Fruit fly (Drosophila melanogaster) whole organism, prepupa: ENCODE data around the gene CG7627.
A peak's percentile ranks its signal among the peaks of the same experiment; 100 is the strongest.

ENCODE experiments used
- Blimp-1 ChIP-seq: fragments of 200-800 bp; sonication (Bioruptor generic); optimal IDR thresholded peaks from 3 replicates; lab custom pipeline; 2017; ENCODE audit warnings: missing biosample characterization, missing genetic modification characterization, mild to moderate bottlenecking, moderate library complexity, missing genetic modification reagents
- CG10631 ChIP-seq: fragments of 200-800 bp; sonication (Bioruptor generic); optimal IDR thresholded peaks from 2 replicates; lab custom pipeline; 2016; ENCODE audit warnings: missing biosample characterization, missing genetic modification characterization
- CG10669 ChIP-seq: fragments of 200-800 bp; sonication (Bioruptor generic); optimal IDR thresholded peaks from 3 replicates; lab custom pipeline; 2018; ENCODE audit warnings: missing biosample characterization, mild to moderate bottlenecking, missing genetic modification characterization, moderate library complexity
- CG11294 ChIP-seq: fragments of 200-800 bp; sonication (Bioruptor generic); IDR thresholded peaks from 2 replicates; pipeline ENCODE4 v1.3.6; 2022; ENCODE audit warnings: missing biosample characterization, missing genetic modification characterization
- CG11762 ChIP-seq: fragments of 200-800 bp; sonication (Bioruptor generic); optimal IDR thresholded peaks from 3 replicates; lab custom pipeline; 2016; ENCODE audit warnings: missing biosample characterization, missing genetic modification characterization; ENCODE audit not compliant: insufficient read depth
- CG11902 ChIP-seq: fragments of 200-800 bp; sonication (Bioruptor generic); optimal IDR thresholded peaks from 3 replicates; lab custom pipeline; 2016; ENCODE audit warnings: missing biosample characterization, missing genetic modification characterization
- CG15336 ChIP-seq: fragments of 200-800 bp; sonication (Bioruptor generic); IDR thresholded peaks from 2 replicates; pipeline ENCODE4 v1.3.6; 2022; ENCODE audit warnings: missing biosample characterization, missing genetic modification characterization
- CG16779 ChIP-seq: fragments of 200-800 bp; sonication (Bioruptor generic); optimal IDR thresholded peaks from 3 replicates; lab custom pipeline; 2017; ENCODE audit warnings: missing biosample characterization, mild to moderate bottlenecking, missing genetic modification characterization
- CG3032 ChIP-seq: fragments of 200-800 bp; optimal IDR thresholded peaks from 2 replicates; lab custom pipeline; 2019; ENCODE audit warnings: missing biosample characterization, mild to moderate bottlenecking, missing genetic modification characterization, moderate library complexity
- CG32006 ChIP-seq: fragments of 200-800 bp; sonication (Bioruptor generic); optimal IDR thresholded peaks from 3 replicates; lab custom pipeline; 2017; ENCODE audit warnings: missing biosample characterization, mild to moderate bottlenecking, missing genetic modification characterization
- CG34406 ChIP-seq: fragments of 200-800 bp; sonication (Bioruptor generic); optimal IDR thresholded peaks from 3 replicates; lab custom pipeline; 2016; ENCODE audit warnings: missing biosample characterization, missing genetic modification characterization
- CG4318 ChIP-seq: fragments of 200-800 bp; sonication (Bioruptor generic); optimal IDR thresholded peaks from 3 replicates; lab custom pipeline; 2017; ENCODE audit warnings: missing biosample characterization, mild to moderate bottlenecking, missing genetic modification characterization
- CG6163 ChIP-seq: fragments of 200-800 bp; sonication (Bioruptor generic); IDR thresholded peaks from 3 replicates; pipeline ENCODE4 v1.3.6; 2022; ENCODE audit warnings: missing biosample characterization, missing genetic modification characterization
- CG6276 ChIP-seq: fragments of 200-800 bp; sonication (Bioruptor generic); optimal IDR thresholded peaks from 2 replicates; lab custom pipeline; 2017; ENCODE audit warnings: missing biosample characterization, mild to moderate bottlenecking, missing genetic modification characterization
- CG6792 ChIP-seq: fragments of 200-800 bp; sonication (Bioruptor generic); optimal IDR thresholded peaks from 3 replicates; lab custom pipeline; 2016; ENCODE audit warnings: missing biosample characterization, missing genetic modification characterization
- CG6808 ChIP-seq: fragments of 200-800 bp; sonication (Bioruptor generic); optimal IDR thresholded peaks from 3 replicates; lab custom pipeline; 2017; ENCODE audit warnings: missing biosample characterization, missing genetic modification characterization, mild to moderate bottlenecking, moderate library complexity, missing genetic modification reagents
- CG6854 ChIP-seq: fragments of 200-800 bp; sonication (Bioruptor generic); optimal IDR thresholded peaks from 2 replicates; lab custom pipeline; 2017; ENCODE audit warnings: missing biosample characterization, mild to moderate bottlenecking, missing genetic modification characterization
- CG7368 ChIP-seq: fragments of 200-800 bp; sonication (Bioruptor generic); optimal IDR thresholded peaks from 3 replicates; lab custom pipeline; 2016; ENCODE audit warnings: missing biosample characterization, missing genetic modification characterization
- CG8119 ChIP-seq: fragments of 200-800 bp; sonication (Bioruptor generic); IDR thresholded peaks from 3 replicates; pipeline ENCODE4 v1.3.6; 2022; ENCODE audit warnings: missing biosample characterization, missing genetic modification characterization
- CG9139 ChIP-seq: fragments of 200-800 bp; sonication (Bioruptor generic); optimal IDR thresholded peaks from 3 replicates; lab custom pipeline; 2017; ENCODE audit warnings: missing biosample characterization, mild to moderate bottlenecking, missing genetic modification characterization
- Eip75B ChIP-seq: fragments of 200-800 bp; sonication (Bioruptor generic); optimal IDR thresholded peaks from 3 replicates; lab custom pipeline; 2016; ENCODE audit warnings: missing biosample characterization, missing genetic modification characterization
- Ets21C ChIP-seq: fragments of 200-800 bp; sonication (Bioruptor generic); optimal IDR thresholded peaks from 3 replicates; lab custom pipeline; 2016; ENCODE audit warnings: missing biosample characterization, missing genetic modification characterization
- Ets96B ChIP-seq: fragments of 200-800 bp; optimal IDR thresholded peaks from 2 replicates; lab custom pipeline; 2019; ENCODE audit warnings: missing biosample characterization, mild to moderate bottlenecking, missing genetic modification characterization, moderate library complexity
- Gug ChIP-seq: fragments of 200-800 bp; sonication (Bioruptor generic); IDR thresholded peaks from 2 replicates; pipeline ENCODE4 v1.3.6; 2022; ENCODE audit warnings: missing biosample characterization, missing genetic modification characterization
- Hr38 ChIP-seq: sonication (Bioruptor generic); optimal IDR thresholded peaks from 2 replicates; lab custom pipeline; 2016; ENCODE audit warnings: missing biosample characterization, missing genetic modification characterization
- Hr39 ChIP-seq: fragments of 200-800 bp; sonication (Bioruptor generic); optimal IDR thresholded peaks from 2 replicates; lab custom pipeline; 2016; ENCODE audit warnings: missing biosample characterization, missing genetic modification characterization
- Hr4 ChIP-seq: fragments of 200-800 bp; sonication (Bioruptor generic); optimal IDR thresholded peaks from 3 replicates; lab custom pipeline; 2016; ENCODE audit warnings: missing biosample characterization, missing genetic modification characterization
- Lpt ChIP-seq: fragments of 200-800 bp; sonication (Bioruptor generic); optimal IDR thresholded peaks from 3 replicates; lab custom pipeline; 2016; ENCODE audit warnings: missing biosample characterization, missing genetic modification characterization
- OdsH ChIP-seq: fragments of 200-800 bp; sonication (Bioruptor generic); optimal IDR thresholded peaks from 3 replicates; lab custom pipeline; 2016; ENCODE audit warnings: missing biosample characterization, missing genetic modification characterization
- Smox ChIP-seq: fragments of 200-800 bp; sonication (Bioruptor generic); optimal IDR thresholded peaks from 3 replicates; lab custom pipeline; 2016; ENCODE audit warnings: missing biosample characterization, missing genetic modification characterization
- Sox14 ChIP-seq: fragments of 200-800 bp; sonication (Bioruptor generic); optimal IDR thresholded peaks from 3 replicates; lab custom pipeline; 2016; ENCODE audit warnings: missing biosample characterization, missing genetic modification characterization
- achi ChIP-seq: fragments of 200-800 bp; sonication (Bioruptor generic); optimal IDR thresholded peaks from 3 replicates; lab custom pipeline; 2016; ENCODE audit warnings: missing biosample characterization, missing genetic modification characterization
- acj6 ChIP-seq: fragments of 200-800 bp; sonication (Bioruptor generic); optimal IDR thresholded peaks from 3 replicates; lab custom pipeline; 2016; ENCODE audit warnings: missing biosample characterization, missing genetic modification characterization
- dac ChIP-seq: fragments of 200-800 bp; sonication (Bioruptor generic); optimal IDR thresholded peaks from 2 replicates; lab custom pipeline; 2017; ENCODE audit warnings: missing biosample characterization, mild to moderate bottlenecking, missing genetic modification characterization
- dsx ChIP-seq: fragments of 200-800 bp; optimal IDR thresholded peaks from 3 replicates; lab custom pipeline; 2019; ENCODE audit warnings: missing biosample characterization, mild to moderate bottlenecking, missing genetic modification characterization, moderate library complexity; ENCODE audit not compliant: poor library complexity, severe bottlenecking
- eg ChIP-seq: fragments of 200-800 bp; sonication (Bioruptor generic); IDR thresholded peaks from 3 replicates; pipeline ENCODE4 v1.3.6; 2022; ENCODE audit warnings: missing biosample characterization, missing genetic modification characterization
- esn ChIP-seq: fragments of 200-800 bp; sonication (Bioruptor generic); optimal IDR thresholded peaks from 2 replicates; lab custom pipeline; 2016; ENCODE audit warnings: missing biosample characterization, mild to moderate bottlenecking, missing genetic modification characterization, moderate library complexity
- fd59A ChIP-seq: fragments of 200-800 bp; sonication (Bioruptor generic); optimal IDR thresholded peaks from 2 replicates; lab custom pipeline; 2017; ENCODE audit warnings: missing biosample characterization, mild to moderate bottlenecking, missing genetic modification characterization, missing genetic modification reagents
- lz ChIP-seq: fragments of 200-800 bp; sonication (Bioruptor generic); optimal IDR thresholded peaks from 3 replicates; lab custom pipeline; 2016; ENCODE audit warnings: missing biosample characterization, missing genetic modification characterization
- pdm3 ChIP-seq: fragments of 200-800 bp; sonication (Bioruptor generic); optimal IDR thresholded peaks from 3 replicates; lab custom pipeline; 2016; ENCODE audit warnings: missing biosample characterization, missing genetic modification characterization
- salr ChIP-seq, 2 experiments: fragments of 200-800 bp; sonication (Bioruptor generic); optimal IDR thresholded peaks; 3 replicates each; lab custom pipeline; 2016 to 2018; ENCODE audit warnings: missing biosample characterization in 2 of 2, missing genetic modification characterization in 2 of 2, mild to moderate bottlenecking in 1 of 2
- spab ChIP-seq: fragments of 200-800 bp; sonication (Bioruptor generic); optimal IDR thresholded peaks from 2 replicates; lab custom pipeline; 2017; ENCODE audit warnings: missing biosample characterization, mild to moderate bottlenecking, missing genetic modification characterization, missing genetic modification reagents
- ss ChIP-seq, 2 experiments: fragments of 200-800 bp; sonication (Bioruptor generic); optimal IDR thresholded peaks; 2 replicates in 1 of 2; 3 replicates in 1 of 2; lab custom pipeline; 2017 to 2018; ENCODE audit warnings: mild to moderate bottlenecking in 2 of 2, missing biosample characterization in 2 of 2, missing genetic modification characterization in 2 of 2, moderate library complexity in 1 of 2
- svp ChIP-seq: fragments of 200-800 bp; sonication (Bioruptor generic); peaks from one replicate; lab custom pipeline; 2016; ENCODE audit warnings: missing biosample characterization, missing genetic modification characterization
- topi ChIP-seq: fragments of 200-800 bp; sonication (Bioruptor generic); optimal IDR thresholded peaks from 3 replicates; lab custom pipeline; 2016; ENCODE audit warnings: missing biosample characterization, missing genetic modification characterization
- vri ChIP-seq: fragments of 200-800 bp; sonication (Bioruptor generic); optimal IDR thresholded peaks from 3 replicates; lab custom pipeline; 2016; ENCODE audit warnings: missing biosample characterization, mild to moderate bottlenecking, missing genetic modification characterization

The CG7627 gene

DNA sequence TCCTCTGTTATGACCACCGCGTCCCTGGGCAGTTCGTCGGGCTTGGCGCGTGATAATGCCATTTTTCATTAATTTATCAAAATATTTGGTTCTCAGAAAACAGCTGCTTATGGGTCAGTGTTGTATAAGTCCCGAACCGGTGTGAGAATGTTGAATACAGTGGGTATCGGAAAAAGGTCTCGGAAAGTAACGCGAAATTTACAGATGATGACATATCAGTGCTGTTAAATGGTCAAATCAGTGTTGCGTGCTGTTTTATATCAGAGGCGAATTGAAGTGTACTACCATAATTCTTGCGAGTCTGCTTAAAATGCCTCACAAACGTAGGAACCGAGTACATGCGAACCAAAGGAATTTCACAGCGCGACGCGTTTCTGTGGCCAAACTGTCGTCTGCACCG lies 20.4 kb upstream of the CG7627 start, which contains the start of the genes CG13392 and Rcd4 (continued):
- TF ChIP-seq Ets21C (GFP tag; lab: Kevin White, UChicago) (peak; percentile 42), pdm3 (GFP tag; lab: Kevin White, UChicago) (peak; percentile 57), spab (no peak), Smox (GFP tag; lab: Kevin White, UChicago) (peak; percentile 49), esn (GFP tag; lab: Kevin White, UChicago) (peak; percentile 77), Lpt (peak; percentile 3), CG10631 (GFP tag; lab: Kevin White, UChicago) (peak; percentile 62), acj6 (GFP tag; lab: Kevin White, UChicago) (peak; percentile 60), CG6163 (GFP tag; lab: Robert Waterston, UW) (peak; percentile 69; the same call in 2 of the 3 replicates), dac (no peak), Gug (GFP tag; lab: Robert Waterston, UW) (no peak), CG6854 (GFP tag; lab: Kevin White, UChicago) (peak; percentile 36), achi (GFP tag; lab: Kevin White, UChicago) (peak; percentile 80), OdsH (GFP tag; lab: Kevin White, UChicago) (peak; percentile 63), CG11294 (GFP tag; lab: Robert Waterston, UW) (peak; percentile 38; the same call in 1 of the 2 replicates), CG8119 (no peak), CG32006 (GFP tag; lab: Kevin White, UChicago) (peak; percentile 41), topi (GFP tag; lab: Kevin White, UChicago) (peak; percentile 76), fd59A (GFP tag; lab: Kevin White, UChicago) (no peak), CG7368 (peak; percentile 59), dsx (peak; percentile 30), Sox14 (GFP tag; lab: Kevin White, UChicago) (peak; percentile 62), lz (GFP tag; lab: Kevin White, UChicago) (peak; percentile 75), eg (peak; percentile 64), Hr39 (peak; percentile 66), salr (GFP tag; optimal IDR thresholded peaks at IDR 0.05; lab: Kevin White, UChicago) (peak; percentile 15 to 36), vri (GFP tag; lab: Kevin White, UChicago) (peak; percentile 92), Blimp-1 (GFP tag; lab: Kevin White, UChicago) (no peak), ss (GFP tag; optimal IDR thresholded peaks at IDR 0.05; lab: Kevin White, UChicago) (peak in 1 of 2 experiments; percentile 26)

DNA sequence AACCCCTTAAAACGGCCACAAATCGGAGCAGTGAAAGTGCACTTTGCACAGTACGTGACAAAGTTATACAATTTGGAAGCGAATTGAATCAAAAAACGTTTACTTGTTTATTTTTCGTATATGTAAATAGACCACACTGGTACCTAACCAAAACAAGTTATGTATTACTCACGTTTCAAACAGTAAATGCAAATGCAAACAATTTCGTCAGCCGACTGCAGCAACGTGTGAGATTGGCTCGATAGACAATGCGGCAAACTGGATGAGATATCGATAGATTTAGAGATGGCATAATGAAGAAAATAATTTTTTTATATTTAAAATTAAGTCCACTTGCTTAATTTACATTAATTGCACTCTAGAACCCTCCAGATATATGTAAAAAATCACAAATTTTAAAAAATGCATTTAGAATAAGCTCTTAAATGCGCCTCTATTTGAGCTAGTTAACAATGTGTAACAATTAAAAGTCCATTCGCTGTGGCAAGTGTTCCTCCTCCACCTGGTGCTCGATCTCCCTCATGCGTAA lies 19.3 kb upstream of the CG7627 start, which contains the start of gene AlaRS:
AlaRS (minus strand) TSS at position 257 of the 529 bp plus-strand sequence.
- TF ChIP-seq Smox (GFP tag; lab: Kevin White, UChicago) (peak; percentile 64), Ets96B (tag; lab: Kevin White, UChicago) (peak; percentile 1), fd59A (GFP tag; lab: Kevin White, UChicago) (no peak), CG11294 (GFP tag; lab: Robert Waterston, UW) (no peak), CG4318 (GFP tag; lab: Kevin White, UChicago) (no peak), CG10631 (GFP tag; lab: Kevin White, UChicago) (peak; percentile 32), achi (GFP tag; lab: Kevin White, UChicago) (peak; percentile 39), pdm3 (GFP tag; lab: Kevin White, UChicago) (peak; percentile 42), CG34406 (peak; percentile 29), CG32006 (GFP tag; lab: Kevin White, UChicago) (peak; percentile 14), CG15336 (peak; percentile 39), dac (no peak), CG16779 (tag; lab: Kevin White, UChicago) (no peak), ss (GFP tag; optimal IDR thresholded peaks at IDR 0.05; lab: Kevin White, UChicago) (peak in 1 of 2 experiments; percentile 11), CG11902 (GFP tag; lab: Kevin White, UChicago) (no peak), CG6854 (GFP tag; lab: Kevin White, UChicago) (peak; percentile 5), Hr39 (peak; percentile 32), CG6808 (GFP tag; lab: Kevin White, UChicago) (peak; percentile 15), Lpt (no peak), CG3032 (tag; lab: Kevin White, UChicago) (peak; percentile 8), CG6276 (GFP tag; lab: Kevin White, UChicago) (no peak), CG10669 (GFP tag; lab: Kevin White, UChicago) (no peak), CG11762 (GFP tag; lab: Kevin White, UChicago) (no peak), Eip75B (peak; percentile 38), svp (GFP tag; lab: Kevin White, UChicago) (peak; percentile 69), topi (GFP tag; lab: Kevin White, UChicago) (peak; percentile 44), acj6 (GFP tag; lab: Kevin White, UChicago) (peak; percentile 37), CG7368 (no peak), CG9139 (peak; percentile 6), CG6792 (GFP tag; lab: Kevin White, UChicago) (peak; percentile 16), Sox14 (GFP tag; lab: Kevin White, UChicago) (peak; percentile 45), OdsH (GFP tag; lab: Kevin White, UChicago) (peak; percentile 59), Hr38 (no peak), Hr4 (GFP tag; lab: Kevin White, UChicago) (peak; percentile 48), vri (GFP tag; lab: Kevin White, UChicago) (peak; percentile 71), spab (no peak)
